Worm (Caenorhabditis elegans) whole organism, L4 larva: Measurements from ENCODE around the gene C14C10.10.

ENCODE experiments used
- D1046.2 ChIP-seq: fragments of 200-800 bp; sonication (Bioruptor generic); IDR thresholded peaks from 2 replicates; pipeline ENCODE4 v1.3.6; 2022; ENCODE audit warnings: missing genetic modification characterization, missing compliant biosample characterization
- F44E2.7 ChIP-seq: fragments of 200-800 bp; sonication (Bioruptor generic); IDR thresholded peaks from 2 replicates; pipeline ENCODE4 v2.1.2; 2022; ENCODE audit warnings: missing genetic modification characterization, missing compliant biosample characterization
- F49E8.2 ChIP-seq: sonication (generic microtip); optimal IDR thresholded peaks from 2 replicates; lab custom pipeline; 2016; ENCODE audit warnings: missing compliant biosample characterization, mild to moderate bottlenecking, missing genetic modification characterization, borderline replicate concordance
- R02D3.7 ChIP-seq: fragments of 150-350 bp; sonication (generic microtip); optimal IDR thresholded peaks from 3 replicates; lab custom pipeline; 2014; ENCODE audit warnings: missing biosample characterization, missing genetic modification characterization
- aha-1 ChIP-seq: fragments of 150-350 bp; peaks from one replicate; lab custom pipeline; 2014; ENCODE audit warnings: missing biosample characterization, missing genetic modification characterization
- ceh-20 ChIP-seq: fragments of 200-800 bp; sonication (Bioruptor generic); IDR thresholded peaks from 2 replicates; pipeline ENCODE4 v1.3.6; 2022; ENCODE audit warnings: missing genetic modification reagents, missing genetic modification characterization, missing compliant biosample characterization
- ceh-62 ChIP-seq: sonication (generic microtip); optimal IDR thresholded peaks from 2 replicates; lab custom pipeline; 2017; ENCODE audit warnings: missing biosample characterization, missing genetic modification characterization
- daf-16 ChIP-seq, 3 experiments: sonication (generic microtip); optimal IDR thresholded peaks; 2 replicates each; lab custom pipeline; 2016 to 2017; ENCODE audit warnings: missing genetic modification characterization in 3 of 3, missing genetic modification reagents in 3 of 3, mild to moderate bottlenecking in 2 of 3, missing compliant biosample characterization in 2 of 3, missing biosample characterization in 1 of 3, moderate library complexity in 1 of 3
- dmd-8 ChIP-seq: fragments of 200-800 bp; sonication (Bioruptor generic); IDR thresholded peaks from 2 replicates; pipeline ENCODE4 v1.3.6; 2022; ENCODE audit warnings: missing genetic modification characterization, missing compliant biosample characterization
- dmd-9 ChIP-seq: fragments of 200-800 bp; sonication (Bioruptor generic); IDR thresholded peaks from 2 replicates; pipeline ENCODE4 v1.3.6; 2022; ENCODE audit warnings: missing genetic modification reagents, missing genetic modification characterization, missing compliant biosample characterization
- duxl-1 ChIP-seq: sonication (generic microtip); optimal IDR thresholded peaks from 2 replicates; lab custom pipeline; 2016; ENCODE audit warnings: mild to moderate bottlenecking, missing genetic modification characterization, moderate library complexity, missing compliant biosample characterization; ENCODE audit not compliant: poor library complexity
- dve-1 ChIP-seq: sonication (generic microtip); optimal IDR thresholded peaks from 2 replicates; lab custom pipeline; 2017; ENCODE audit warnings: antibody characterized with exemption, mild to moderate bottlenecking, missing genetic modification characterization, missing compliant biosample characterization; ENCODE audit not compliant: insufficient read depth
- egl-27 ChIP-seq: sonication (generic microtip); optimal IDR thresholded peaks from 3 replicates; lab custom pipeline; 2017; ENCODE audit warnings: missing biosample characterization, missing genetic modification reagents, missing genetic modification characterization
- egl-43 ChIP-seq: fragments of 200-800 bp; sonication (Bioruptor generic); IDR thresholded peaks from 2 replicates; pipeline ENCODE4 v1.3.6; 2022; ENCODE audit warnings: missing genetic modification reagents, missing genetic modification characterization, missing compliant biosample characterization
- fos-1 ChIP-seq: fragments of 150-350 bp; optimal IDR thresholded peaks from 2 replicates; lab custom pipeline; 2014; ENCODE audit warnings: missing biosample characterization, missing genetic modification characterization
- hlh-11 ChIP-seq: fragments of 200-800 bp; sonication (Bioruptor generic); optimal IDR thresholded peaks from 2 replicates; lab custom pipeline; 2018; ENCODE audit warnings: mild to moderate bottlenecking, missing genetic modification characterization, missing compliant biosample characterization
- hlh-30 ChIP-seq: sonication (generic microtip); optimal IDR thresholded peaks from 2 replicates; lab custom pipeline; 2017; ENCODE audit warnings: antibody characterized with exemption, mild to moderate bottlenecking, missing genetic modification characterization, missing compliant biosample characterization; ENCODE audit not compliant: insufficient read depth
- jun-1 ChIP-seq: fragments of 150-350 bp; optimal IDR thresholded peaks from 2 replicates; lab custom pipeline; 2014; ENCODE audit warnings: missing biosample characterization, missing genetic modification reagents, missing genetic modification characterization
- lim-7 ChIP-seq: fragments of 200-800 bp; sonication (Bioruptor generic); IDR thresholded peaks from 2 replicates; pipeline ENCODE4 v1.3.6; 2022; ENCODE audit warnings: missing genetic modification characterization, missing compliant biosample characterization
- lin-1 ChIP-seq: fragments of 200-800 bp; sonication (Bioruptor generic); IDR thresholded peaks from 2 replicates; pipeline ENCODE4 v1.3.6; 2022; ENCODE audit warnings: missing genetic modification reagents, missing genetic modification characterization, missing compliant biosample characterization
- lir-3 ChIP-seq: sonication (generic microtip); optimal IDR thresholded peaks from 2 replicates; lab custom pipeline; 2016; ENCODE audit warnings: mild to moderate bottlenecking, missing genetic modification characterization, missing compliant biosample characterization
- lsy-2 ChIP-seq, 2 experiments: fragments of 150-350 bp in 1 of 2; sonication (generic microtip) in 1 of 2; optimal IDR thresholded peaks; 2 replicates each; lab custom pipeline; 2014 to 2017; ENCODE audit warnings: missing biosample characterization in 2 of 2, missing genetic modification characterization in 2 of 2
- mdl-1 ChIP-seq, 2 experiments: fragments of 150-350 bp in 1 of 2; sonication (generic microtip) in 1 of 2; optimal IDR thresholded peaks; 2 replicates each; lab custom pipeline; 2014 to 2017; ENCODE audit warnings: missing biosample characterization in 2 of 2, missing genetic modification characterization in 2 of 2
- mdt-29 ChIP-seq: fragments of 200-800 bp; sonication (Bioruptor generic); IDR thresholded peaks from 2 replicates; pipeline ENCODE4 v1.3.6; 2022; ENCODE audit warnings: missing genetic modification reagents, missing genetic modification characterization, missing compliant biosample characterization
- mes-2 ChIP-seq: sonication (generic microtip); optimal IDR thresholded peaks from 2 replicates; lab custom pipeline; 2016; ENCODE audit warnings: missing genotype, mild to moderate bottlenecking, missing genetic modification characterization, missing compliant biosample characterization; ENCODE audit not compliant: poor library complexity, severe bottlenecking
- mxl-3 ChIP-seq: fragments of 200-800 bp; sonication (Bioruptor generic); optimal IDR thresholded peaks from 2 replicates; lab custom pipeline; 2018; ENCODE audit warnings: mild to moderate bottlenecking, missing genetic modification characterization, missing compliant biosample characterization
- nhr-11 ChIP-seq: fragments of 150-350 bp; optimal IDR thresholded peaks from 2 replicates; lab custom pipeline; 2014; ENCODE audit warnings: missing biosample characterization, missing genetic modification characterization
- nhr-237 ChIP-seq: sonication (generic microtip); optimal IDR thresholded peaks from 2 replicates; lab custom pipeline; 2017; ENCODE audit warnings: missing biosample characterization, missing genetic modification characterization
- nhr-25 ChIP-seq: sonication (generic microtip); optimal IDR thresholded peaks from 2 replicates; lab custom pipeline; 2017; ENCODE audit warnings: missing genetic modification characterization, mild to moderate bottlenecking, missing compliant biosample characterization, antibody characterized with exemption, moderate library complexity, borderline replicate concordance; ENCODE audit not compliant: insufficient read depth
- nhr-28 ChIP-seq: fragments of 150-350 bp; optimal IDR thresholded peaks from 2 replicates; lab custom pipeline; 2014; ENCODE audit warnings: missing biosample characterization, missing genetic modification characterization
- nhr-42 ChIP-seq: fragments of 200-800 bp; sonication (Bioruptor generic); IDR thresholded peaks from 2 replicates; pipeline ENCODE4 v1.3.6; 2022; ENCODE audit warnings: missing genetic modification characterization, missing compliant biosample characterization
- php-3 ChIP-seq: fragments of 200-800 bp; sonication (Bioruptor generic); IDR thresholded peaks from 2 replicates; pipeline ENCODE4 v1.3.6; 2022; ENCODE audit warnings: missing genetic modification reagents, missing genetic modification characterization, missing compliant biosample characterization
- pqm-1 ChIP-seq: sonication (generic microtip); optimal IDR thresholded peaks from 2 replicates; lab custom pipeline; 2017; ENCODE audit warnings: missing biosample characterization, missing genetic modification characterization
- saeg-2 ChIP-seq: fragments of 200-800 bp; sonication (Bioruptor generic); IDR thresholded peaks from 2 replicates; pipeline ENCODE4 v1.3.6; 2022; ENCODE audit warnings: missing genetic modification reagents, missing genetic modification characterization, missing compliant biosample characterization
- set-16 ChIP-seq: fragments of 200-800 bp; sonication (Bioruptor generic); IDR thresholded peaks from 2 replicates; pipeline ENCODE4 v1.3.6; 2022; ENCODE audit warnings: missing genetic modification reagents, missing genetic modification characterization, missing compliant biosample characterization
- snpc-4 ChIP-seq: fragments of 150-350 bp; optimal IDR thresholded peaks from 2 replicates; lab custom pipeline; 2014; ENCODE audit warnings: missing biosample characterization, missing genetic modification characterization
- tra-1 ChIP-seq: fragments of 200-800 bp; sonication (Bioruptor generic); IDR thresholded peaks from 2 replicates; pipeline ENCODE4 v1.3.6; 2022; ENCODE audit warnings: missing genetic modification reagents, missing genetic modification characterization, missing compliant biosample characterization
- unc-130 ChIP-seq: sonication (generic microtip); optimal IDR thresholded peaks from 2 replicates; lab custom pipeline; 2016; ENCODE audit warnings: missing genetic modification reagents, missing genetic modification characterization, missing compliant biosample characterization
- unc-62 ChIP-seq, 3 experiments: fragments of 150-350 bp in 1 of 3; sonication (generic microtip); optimal IDR thresholded peaks in 2 of 3; peaks in 1 of 3; 1 replicate in 1 of 3; 2 replicates in 2 of 3; lab custom pipeline; 2014 to 2017; ENCODE audit warnings: missing biosample characterization in 3 of 3, missing genetic modification characterization in 3 of 3, missing genetic modification reagents in 3 of 3, missing genotype in 1 of 3
- zag-1 ChIP-seq: fragments of 150-350 bp; optimal IDR thresholded peaks from 2 replicates; lab custom pipeline; 2014; ENCODE audit warnings: missing biosample characterization, missing genetic modification characterization
- zfp-2 ChIP-seq: sonication (generic microtip); optimal IDR thresholded peaks from 2 replicates; lab custom pipeline; 2016; ENCODE audit warnings: mild to moderate bottlenecking, missing genetic modification characterization, missing compliant biosample characterization
- zip-11 ChIP-seq: fragments of 200-800 bp; sonication (Bioruptor generic); IDR thresholded peaks from 2 replicates; pipeline ENCODE4 v1.3.6; 2022; ENCODE audit warnings: missing genetic modification characterization, missing compliant biosample characterization

C14C10.10 gene

DNA sequence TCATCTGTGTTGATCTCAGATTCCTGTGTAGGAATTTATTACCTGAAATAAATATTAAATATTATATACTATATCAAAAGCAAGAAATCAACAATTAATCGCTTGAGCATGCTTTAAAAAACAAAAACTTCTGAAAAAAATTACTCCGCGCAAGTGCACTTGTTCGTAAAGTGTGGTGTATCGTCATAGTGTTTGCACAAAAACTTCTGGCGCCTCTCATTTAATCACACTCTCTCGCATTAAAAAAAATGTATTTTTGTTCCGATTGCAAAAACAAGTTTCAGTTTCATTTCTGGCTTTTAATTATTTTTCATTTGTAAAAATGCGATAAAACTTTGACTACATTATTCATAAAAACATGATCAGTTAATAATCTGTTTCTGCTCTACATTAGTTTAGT lies at the start of gene C14C10.10, which contains the start of gene ril-2:
C14C10.10 (minus strand) TSS at position 19 of the 400 bp plus-strand sequence.
ril-2 (minus strand) TSS at position 48 of the 400 bp plus-strand sequence.
- TF ChIP-seq mes-2 (peak; percentile 40), hlh-30 (no peak), F44E2.7 (GFP tag; lab: Robert Waterston, UW) (no peak), unc-130 (no peak), lsy-2 (tag; optimal IDR thresholded peaks at IDR 0.05; lab: Kevin White, UChicago) (peak in 1 of 2 experiments; percentile 32)
- TF ChIP-seq, all 104 proteins: peak for 2

DNA sequence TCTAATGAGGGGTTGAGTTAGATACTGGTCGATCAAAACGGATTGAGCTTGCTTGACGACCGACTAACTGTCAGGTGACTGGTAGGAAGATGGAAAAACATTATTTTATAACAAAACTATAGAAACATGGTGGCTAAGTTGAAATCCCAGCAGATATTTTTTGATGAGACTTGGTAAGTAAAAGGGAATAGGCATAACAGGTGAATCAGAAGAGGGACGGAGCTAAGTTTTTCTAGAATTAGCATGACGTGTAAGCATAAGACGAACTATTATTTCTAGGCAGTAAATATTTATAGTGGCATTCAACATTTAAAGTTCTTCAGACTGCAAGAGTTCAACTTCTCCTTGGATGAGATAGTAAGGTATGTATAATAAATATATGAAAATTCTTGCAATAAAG lies 45.6 kb upstream of the C14C10.10 start, which contains the start of gene F56H9.8:
F56H9.8 (plus strand) TSS at position 301 of the 400 bp plus-strand sequence.
- TF ChIP-seq zfp-2 (no peak), lim-7 (GFP tag; lab: Robert Waterston, UW) (no peak), lir-3 (tag; lab: Kevin White, UChicago) (no peak), egl-43 (GFP tag; lab: Robert Waterston, UW) (no peak), php-3 (GFP tag; lab: Robert Waterston, UW) (no peak), lin-1 (no peak), lsy-2 (tag; optimal IDR thresholded peaks at IDR 0.05; lab: Kevin White, UChicago) (no peak), duxl-1 (tag; lab: Kevin White, UChicago) (no peak), set-16 (GFP tag; lab: Robert Waterston, UW) (no peak)

DNA sequence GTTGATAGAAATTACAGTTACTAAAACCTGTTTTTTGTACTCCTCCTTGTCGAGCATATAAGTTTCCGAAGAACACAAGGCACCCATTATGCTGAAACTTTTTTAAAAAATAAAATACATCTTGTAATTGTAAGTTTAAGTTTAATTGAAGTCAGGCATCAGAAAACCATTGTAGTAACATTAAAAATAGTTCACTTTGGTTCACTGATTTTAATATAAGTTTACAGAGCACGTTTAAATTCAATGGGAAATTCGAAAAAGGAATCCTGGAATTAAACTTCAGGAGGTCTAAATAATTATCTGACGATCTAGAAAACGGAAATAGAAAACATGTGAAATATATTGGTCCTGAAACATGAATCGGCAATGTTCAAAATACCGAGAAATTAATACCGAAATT lies 41.5 kb upstream of the C14C10.10 start, which contains the start of gene gpa-8:
gpa-8 (minus strand) TSS at position 101 of the 400 bp plus-strand sequence.
- TF ChIP-seq nhr-28 (no peak), pqm-1 (no peak), ceh-20 (no peak), jun-1 (tag; lab: Kevin White, UChicago) (no peak), fos-1 (tag; lab: Kevin White, UChicago) (no peak), dmd-9 (no peak), aha-1 (tag; lab: Kevin White, UChicago) (no peak), mdt-29 (GFP tag; lab: Robert Waterston, UW) (no peak), mxl-3 (GFP tag; lab: Kevin White, UChicago) (no peak), nhr-42 (no peak), zip-11 (GFP tag; lab: Robert Waterston, UW) (no peak), dmd-8 (GFP tag; lab: Robert Waterston, UW) (no peak), nhr-25 (tag; lab: Kevin White, UChicago) (no peak), egl-27 (tag; lab: Kevin White, UChicago) (no peak), snpc-4 (no peak)

DNA sequence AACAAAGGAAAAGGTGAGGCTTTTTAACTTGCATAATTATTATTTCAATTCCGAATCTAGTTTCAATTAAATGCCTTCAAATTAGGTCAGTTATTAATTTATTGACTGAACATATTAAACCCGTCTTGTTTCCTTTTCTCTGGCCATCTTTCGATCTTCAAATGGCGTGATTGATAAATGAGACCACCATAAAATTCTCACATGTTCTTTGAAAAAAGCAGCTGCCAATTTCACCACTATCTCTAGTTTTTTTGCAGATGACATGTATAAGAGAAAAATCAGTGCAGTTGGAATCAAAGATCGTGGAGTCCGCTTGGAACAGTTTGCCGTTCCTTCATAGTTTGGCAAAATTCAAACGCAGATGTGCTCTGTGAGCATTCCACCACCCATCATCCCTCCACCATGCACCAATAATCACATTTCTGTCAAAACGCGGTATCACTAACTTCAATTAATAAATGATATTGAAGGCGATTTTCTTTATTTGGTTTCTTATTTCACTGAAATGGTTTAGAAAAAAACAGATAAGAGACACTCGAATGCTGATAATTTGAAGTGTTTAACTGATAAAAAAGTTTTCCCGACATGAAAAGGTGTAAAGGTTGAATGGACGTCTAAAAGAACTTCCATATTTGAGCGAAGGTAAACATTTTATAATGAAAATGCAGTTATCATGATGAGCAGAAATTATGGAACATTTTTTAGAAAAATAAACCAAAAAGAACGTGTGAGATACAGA lies 39.0 kb upstream of the C14C10.10 start:
- TF ChIP-seq saeg-2 (GFP tag; lab: Robert Waterston, UW) (no peak; the same call in 1 of the 2 replicates), mxl-3 (GFP tag; lab: Kevin White, UChicago) (peak; percentile 32), nhr-237 (tag; lab: Kevin White, UChicago) (no peak), nhr-42 (no peak), ceh-62 (tag; lab: Kevin White, UChicago) (no peak), mdt-29 (GFP tag; lab: Robert Waterston, UW) (no peak), hlh-30 (peak; percentile 70), pqm-1 (peak; percentile 83), daf-16 (GFP tag; optimal IDR thresholded peaks at IDR 0.05; lab: Kevin White, UChicago) (peak in 1 of 2 experiments; percentile 61), daf-16 (tag; optimal IDR thresholded peaks at IDR 0.05; lab: Kevin White, UChicago) (peak; percentile 91), D1046.2 (GFP tag; lab: Robert Waterston, UW) (no peak), mdl-1 (tag; optimal IDR thresholded peaks at IDR 0.05; lab: Kevin White, UChicago) (peak in 1 of 2 experiments; percentile 65), unc-62 (GFP tag; optimal IDR thresholded peaks at IDR 0.05 in 1 of 2; lab: Kevin White, UChicago) (peak in 1 of 2 experiments; percentile 7), unc-62 (tag; optimal IDR thresholded peaks at IDR 0.05; lab: Kevin White, UChicago) (no peak), zag-1 (tag; lab: Kevin White, UChicago) (no peak), tra-1 (GFP tag; lab: Robert Waterston, UW) (0 out of 2 replicates have a peak, but pooled peaks have one; percentile 50), dve-1 (peak; percentile 35), hlh-11 (peak; percentile 74), nhr-28 (peak; percentile 30), nhr-11 (tag; lab: Kevin White, UChicago) (no peak), R02D3.7 (tag; lab: Kevin White, UChicago) (no peak), egl-27 (tag; lab: Kevin White, UChicago) (no peak), aha-1 (tag; lab: Kevin White, UChicago) (peak; percentile 65), php-3 (GFP tag; lab: Robert Waterston, UW) (peak; percentile 56; the same call in 1 of the 2 replicates), F49E8.2 (no peak)
